Fruit fly (Drosophila melanogaster) whole organism, larva: ENCODE data around the gene Or22b.

ENCODE experiments used
- noc ChIP-seq: fragments of 200-800 bp; sonication (Bioruptor generic); optimal IDR thresholded peaks from 3 replicates; lab custom pipeline; 2019; ENCODE audit warnings: missing biosample characterization, mild to moderate bottlenecking, missing genetic modification characterization, moderate library complexity

Or22b gene

DNA sequence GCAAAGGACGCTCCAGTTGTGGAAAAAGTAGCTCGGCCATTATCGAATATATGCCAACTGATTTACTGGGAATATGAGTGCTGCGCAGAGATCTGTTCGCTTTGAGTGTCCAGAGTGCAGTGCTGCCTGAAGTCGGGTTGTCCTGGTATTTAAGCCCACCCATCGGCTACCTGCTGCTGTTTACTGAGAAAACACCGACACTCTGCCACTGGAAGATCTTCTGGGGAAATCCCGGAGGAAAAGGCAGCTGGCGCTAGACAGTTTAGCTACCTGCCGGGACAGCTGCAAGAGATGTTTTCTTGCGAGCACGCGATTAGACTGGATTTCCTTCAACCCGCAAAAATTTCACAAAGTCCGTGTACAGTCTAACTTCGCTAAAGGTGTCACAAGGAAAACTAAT, 4.5 kb upstream of the Or22b start, which contains the start of gene halo:
halo (minus strand) TSS at position 127 of the 400 bp plus-strand sequence.
- no peak for TF ChIP-seq noc

DNA sequence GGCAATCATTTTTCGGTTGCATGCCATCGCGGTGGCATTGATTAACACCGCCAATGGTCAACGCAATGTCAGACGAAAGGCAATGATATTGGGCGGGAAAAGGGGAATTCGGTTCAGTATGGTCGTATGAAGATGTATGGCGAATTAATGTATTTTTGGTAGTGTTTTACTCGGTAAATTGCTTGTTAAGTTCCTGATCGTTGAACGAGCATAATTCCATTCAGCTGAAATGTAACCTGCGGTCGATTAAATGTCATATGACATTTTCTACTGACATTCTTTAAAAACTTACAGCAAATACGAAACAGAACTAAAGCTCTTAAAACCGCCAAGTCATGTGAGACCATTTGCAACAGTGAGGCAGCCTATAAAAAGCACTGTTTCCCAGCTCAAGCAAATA, 2.3 kb upstream of the Or22b start, which contains the start of gene Or22a:
Or22a (plus strand) TSS at position 301 of the 400 bp plus-strand sequence.
- TF ChIP-seq noc, result no peak

DNA sequence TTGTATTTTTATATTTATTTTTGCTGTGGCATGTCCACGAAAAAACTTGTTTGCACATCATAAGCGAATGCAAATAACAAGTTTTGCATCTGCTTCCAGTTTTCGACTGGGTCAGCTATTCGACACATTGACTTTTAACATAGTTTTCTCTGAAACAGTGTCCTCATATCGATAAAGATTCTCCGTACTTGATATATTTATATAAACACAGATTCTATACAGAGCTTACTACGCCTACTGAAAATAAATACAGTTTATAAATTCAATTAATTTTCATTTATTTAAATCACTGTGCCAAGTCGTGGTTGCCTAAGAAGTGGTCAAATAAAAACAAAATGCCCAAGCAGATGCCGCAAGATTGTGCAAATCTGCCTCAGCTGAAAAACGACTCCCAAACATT, 12.7 kb downstream of the Or22b start:
- TF ChIP-seq noc, result no peak

DNA sequence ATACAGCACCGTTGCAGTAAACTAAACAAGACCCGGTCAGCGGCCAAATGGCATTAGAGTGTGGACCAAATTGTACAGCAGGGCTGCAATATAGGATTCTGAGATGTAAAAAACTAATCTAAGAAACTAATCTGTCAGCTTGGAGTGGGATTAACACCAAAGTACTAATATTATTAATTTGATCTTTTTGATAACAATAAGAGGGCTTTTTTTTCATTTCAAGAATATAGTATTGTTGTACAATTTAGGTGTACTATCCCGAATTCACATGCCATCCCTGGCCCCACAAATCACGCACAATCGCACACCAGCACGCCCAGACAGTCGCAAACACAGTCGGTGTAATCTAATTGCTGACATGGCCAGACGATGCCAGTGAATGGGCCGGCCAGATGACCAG, 15.6 kb downstream of the Or22b start:
- TF ChIP-seq noc, result no peak

DNA sequence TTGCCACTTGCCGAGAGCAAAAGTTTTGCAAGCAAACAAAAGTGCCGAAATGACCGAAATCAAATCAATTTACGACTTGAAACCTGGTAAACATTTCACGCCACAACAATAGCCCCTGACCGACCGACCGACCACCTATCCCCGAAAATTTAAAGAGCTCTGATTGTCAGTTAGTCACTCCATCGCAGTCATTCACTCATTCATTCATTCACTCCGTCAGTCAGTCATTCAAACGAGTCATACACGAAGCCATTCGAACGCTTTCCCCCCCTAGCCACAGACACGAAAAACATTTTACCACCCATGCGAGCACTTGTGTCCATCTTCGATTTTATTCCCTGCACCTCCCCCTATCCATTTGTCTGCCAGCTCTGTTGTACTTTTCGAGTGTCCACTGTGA, 25.4 kb downstream of the Or22b start:
- TF ChIP-seq noc, result no peak

DNA sequence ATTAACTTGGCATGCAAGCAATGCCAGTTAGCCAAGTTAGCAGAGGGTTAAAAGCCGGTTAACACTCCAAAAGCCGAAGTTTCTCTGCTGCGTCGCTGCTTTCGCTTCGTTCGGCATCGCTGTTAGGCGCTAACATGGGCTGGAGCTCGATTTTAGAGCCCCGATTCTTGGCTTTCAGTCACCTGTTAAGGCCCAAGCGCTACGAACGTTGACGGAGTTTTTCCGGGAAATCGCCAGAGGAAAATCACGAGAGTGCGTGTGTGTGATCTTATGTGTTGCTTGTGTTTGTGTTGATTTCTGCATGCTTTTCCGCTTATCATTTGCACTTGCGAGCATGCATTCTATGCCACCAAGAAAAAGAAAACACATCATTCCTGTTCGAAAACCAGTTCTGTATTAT, 32.5 kb downstream of the Or22b start, which contains the start of gene haf:
haf (plus strand) TSS at position 176 of the 400 bp plus-strand sequence.
- TF ChIP-seq noc, result no peak

DNA sequence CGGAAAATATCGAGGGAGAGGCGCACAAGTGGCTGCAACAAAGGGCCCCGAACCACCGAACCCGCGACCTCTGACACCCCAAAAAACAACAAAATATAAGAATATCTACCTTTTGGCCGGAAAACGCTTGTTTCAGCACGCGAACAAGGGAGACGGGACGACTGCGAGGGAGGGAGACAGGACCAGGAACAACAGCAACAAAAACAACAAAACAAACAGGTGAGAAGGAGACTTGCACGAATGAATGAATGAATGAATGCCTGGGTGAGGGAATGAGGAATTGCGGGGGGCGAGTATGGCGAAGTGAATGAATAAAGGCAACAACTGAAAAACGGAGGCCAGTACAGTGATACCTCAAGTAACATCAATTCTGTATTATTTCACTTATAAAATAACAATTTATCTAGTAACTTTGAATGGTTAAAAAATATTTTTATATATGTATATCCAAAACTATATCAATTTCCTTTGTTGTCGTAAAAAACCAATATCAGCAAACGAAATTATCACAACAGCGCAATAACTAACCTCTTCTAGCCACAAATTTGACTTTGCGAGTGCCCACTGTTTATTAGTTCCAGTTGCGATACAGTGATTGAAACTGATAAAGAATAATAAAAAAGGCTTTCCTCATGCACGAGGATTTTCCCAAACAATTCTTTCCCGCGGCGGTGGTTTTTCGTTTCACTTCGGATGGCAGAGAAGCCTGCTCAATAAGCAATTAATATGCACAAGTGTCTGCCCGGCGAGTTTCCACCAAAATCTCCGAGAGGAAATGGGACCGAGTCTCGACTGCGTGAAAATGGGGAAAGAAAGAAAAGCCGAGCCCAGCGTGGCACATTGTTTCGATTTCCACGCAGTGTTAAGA, 34.4 kb downstream of the Or22b start:
- TF ChIP-seq noc, result no peak

DNA sequence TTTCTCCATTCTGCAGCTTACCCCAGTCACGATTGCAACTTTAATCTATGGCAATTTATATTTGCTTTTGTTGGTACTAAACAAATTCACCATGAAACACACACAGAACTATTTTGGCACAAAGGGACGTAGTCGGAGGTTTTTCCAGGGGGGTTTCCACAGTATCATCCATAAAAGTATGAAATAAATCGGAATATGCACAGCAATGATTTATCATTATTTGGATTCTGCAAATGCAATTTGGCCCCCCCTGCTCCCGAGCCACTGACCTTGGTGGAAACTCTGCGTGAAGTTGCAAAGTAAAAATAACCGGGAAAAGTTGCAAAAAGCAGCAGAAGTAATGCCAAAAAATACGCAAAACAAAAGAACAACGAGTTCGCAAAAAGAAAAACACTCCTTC, 35.4 kb downstream of the Or22b start:
- no peak for TF ChIP-seq noc

DNA sequence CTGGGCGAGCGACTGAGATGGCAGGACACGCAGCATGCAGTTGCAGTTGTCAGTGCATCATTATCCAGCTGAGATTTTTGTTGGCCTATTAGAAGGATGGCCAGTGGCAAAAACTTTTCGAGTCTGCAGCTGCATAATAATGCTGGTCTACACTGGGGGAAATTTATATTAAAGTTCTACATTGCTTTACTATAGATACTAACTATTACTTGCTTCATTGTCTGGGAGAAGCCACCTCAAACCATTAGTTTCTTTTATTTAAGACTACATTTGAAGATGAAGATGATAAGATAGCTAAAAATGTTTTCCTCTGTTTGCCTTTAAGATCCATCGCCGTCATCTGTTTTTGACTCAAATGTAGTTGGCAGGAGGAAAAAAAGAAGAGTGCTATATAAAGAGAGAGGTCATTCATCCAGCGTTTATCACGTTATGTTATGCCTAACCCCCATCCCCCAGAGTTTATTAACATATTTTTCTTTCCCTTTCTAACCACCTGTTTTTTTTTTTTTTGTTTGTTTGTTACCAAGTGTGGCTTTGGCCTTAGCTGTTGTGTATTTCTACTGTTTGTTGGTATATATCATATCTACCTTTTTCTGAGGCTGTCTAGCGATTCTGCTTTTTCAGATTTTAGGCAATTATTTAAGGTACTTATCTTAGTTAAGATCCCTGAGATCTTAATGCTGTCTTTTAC, 37.5 kb downstream of the Or22b start:
- no peak for TF ChIP-seq noc

DNA sequence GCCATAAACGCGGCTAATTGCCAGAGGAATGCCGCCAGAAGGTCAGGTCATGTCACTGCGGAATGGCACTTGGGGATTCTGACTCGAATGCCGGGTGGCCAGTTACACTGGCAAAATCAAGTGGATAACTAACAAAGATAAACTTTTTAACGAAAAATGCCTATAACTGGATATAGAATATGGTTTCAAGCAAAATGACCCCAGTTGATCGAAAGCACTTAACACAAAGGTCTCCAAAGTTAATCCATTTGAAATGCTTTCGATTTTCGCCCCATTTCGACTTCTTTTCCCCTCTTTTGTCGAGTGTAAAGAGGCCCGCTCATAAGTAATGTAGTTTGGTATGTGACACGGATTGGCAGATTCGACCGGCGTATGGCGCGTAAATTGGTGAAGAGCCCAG, 46.1 kb downstream of the Or22b start:
- TF ChIP-seq noc, result no peak
